Worm (Caenorhabditis elegans): ENCODE data around the gene clh-5.

clh-5 gene

ce11 chrII:9102623-9103022 is 4.2 kb upstream of the clh-5 start (continued):
- 0 out of 2 replicates have a peak, but pooled peaks have one; percentile 76 for TF ChIP-seq F37B4.10 (GFP tag; IDR thresholded peaks at IDR 0.05)

ce11 chrII:9100798-9101197 is 2.4 kb upstream of the clh-5 start, which contains the start of gene T24H10.5:
Gene T24H10.5 (plus strand): TSS chrII:9101098.
- TF ChIP-seq madf-6 (GFP tag; IDR thresholded peaks at IDR 0.05) (peak; percentile 34; the same call in 1 of the 2 replicates), nfyb-1 (GFP tag; IDR thresholded peaks at IDR 0.05) (no peak)

ce11 chrII:9099017-9099416 is 612 bp upstream of the clh-5 start, which contains the start of gene T24H10.1:
Gene T24H10.1 (plus strand): TSS chrII:9099371.
- TF ChIP-seq Y95B8A.8 (GFP tag; IDR thresholded peaks at IDR 0.05) (no peak), F33H1.4 (GFP tag; IDR thresholded peaks at IDR 0.05) (peak; percentile 68), ceh-91 (GFP tag; IDR thresholded peaks at IDR 0.05) (no peak), akir-1 (GFP tag; optimal IDR thresholded peaks at IDR 0.05) (no peak), nhr-27 (tag; optimal IDR thresholded peaks at IDR 0.05) (no peak), him-1 (tag; optimal IDR thresholded peaks at IDR 0.05) (peak; percentile 34), snpc-3.4 (tag; optimal IDR thresholded peaks at IDR 0.05) (peak; percentile 10), chd-7 (tag; optimal IDR thresholded peaks at IDR 0.05) (no peak), tbp1 (GFP tag; optimal IDR thresholded peaks at IDR 0.05) (peak; percentile 31), tlf-1 (GFP tag; optimal IDR thresholded peaks at IDR 0.05) (peak; percentile 19), hmg-1.2 (GFP tag; IDR thresholded peaks at IDR 0.05) (peak; percentile 46), ztf-18 (tag; optimal IDR thresholded peaks at IDR 0.05) (peak; percentile 97), lsl-1 (GFP tag; optimal IDR thresholded peaks at IDR 0.05) (peak; percentile 57), sptf-2 (GFP tag; optimal IDR thresholded peaks at IDR 0.05) (no peak), K12H6.12 (tag; optimal IDR thresholded peaks at IDR 0.05) (no peak), nhr-90 (tag; optimal IDR thresholded peaks at IDR 0.05) (no peak), Y79H2A.3 (GFP tag; conservative IDR thresholded peaks at IDR 0.05) (no peak), snpc-4 (GFP tag; optimal IDR thresholded peaks at IDR 0.05) (no peak), snpc-4 (tag; optimal IDR thresholded peaks at IDR 0.05) (peak in 2 of 4 experiments; percentile 51 to 53), pha-4 (tag; optimal IDR thresholded peaks at IDR 0.05) (no peak), mel-28 (tag; optimal IDR thresholded peaks at IDR 0.05; ENCODE audit: borderline replicate concordance) (no peak), F23B12.7 (tag; optimal IDR thresholded peaks at IDR 0.05; ENCODE audit: insufficient read depth) (peak; percentile 13), pbrm-1 (GFP tag; IDR thresholded peaks at IDR 0.05) (peak; percentile 73), egl-44 (GFP tag; IDR thresholded peaks at IDR 0.05) (no peak), ceh-100 (GFP tag; IDR thresholded peaks at IDR 0.05) (0 out of 2 replicates have a peak, but pooled peaks have one; percentile 36), B0336.3 (GFP tag; IDR thresholded peaks at IDR 0.05) (peak; percentile 77), mcd-1 (GFP tag; IDR thresholded peaks at IDR 0.05) (peak; percentile 84), nfyb-1 (GFP tag; IDR thresholded peaks at IDR 0.05) (peak; percentile 64; the same call in 1 of the 2 replicates), sdz-38 (tag; optimal IDR thresholded peaks at IDR 0.05) (no peak), egl-18 (GFP tag; IDR thresholded peaks at IDR 0.05) (no peak), die-1 (tag; optimal IDR thresholded peaks at IDR 0.05) (no peak), egrh-3 (GFP tag; IDR thresholded peaks at IDR 0.05) (no peak), efl-1 (GFP tag; optimal IDR thresholded peaks at IDR 0.05) (peak; percentile 51), ZK185.1 (tag; optimal IDR thresholded peaks at IDR 0.05; ENCODE audit: poor library complexity, severe bottlenecking) (peak; percentile 68), Y53F4B.3 (GFP tag; IDR thresholded peaks at IDR 0.05) (no peak), attf-3 (GFP tag; conservative IDR thresholded peaks at IDR 0.05) (peak; percentile 66; the same call in 1 of the 2 replicates), aptf-3 (GFP tag; IDR thresholded peaks at IDR 0.05) (no peak), F37B4.10 (GFP tag; IDR thresholded peaks at IDR 0.05) (no peak), F55B11.4 (tag; optimal IDR thresholded peaks at IDR 0.05; ENCODE audit: borderline replicate concordance, insufficient read depth) (no peak), T07F8.4 (tag; optimal IDR thresholded peaks at IDR 0.05) (no peak), lin-54 (GFP tag; optimal IDR thresholded peaks at IDR 0.05) (peak; percentile 71), dox-1 (GFP tag; IDR thresholded peaks at IDR 0.05) (peak; percentile 78), lin-40 (tag; optimal IDR thresholded peaks at IDR 0.05) (peak; percentile 78)
